Worm (Caenorhabditis elegans) whole organism, L2 larva: ENCODE data around the gene fbxa-181.

Source experiments
- ama-1 ChIP-seq: fragments of 150-350 bp; optimal IDR thresholded peaks from 2 replicates; lab custom pipeline; 2018; ENCODE audit warnings: inconsistent platforms
- ceh-82 ChIP-seq: fragments of 150-350 bp; optimal IDR thresholded peaks from 2 replicates; lab custom pipeline; 2014; ENCODE audit warnings: missing biosample characterization, missing genetic modification characterization

DNA sequence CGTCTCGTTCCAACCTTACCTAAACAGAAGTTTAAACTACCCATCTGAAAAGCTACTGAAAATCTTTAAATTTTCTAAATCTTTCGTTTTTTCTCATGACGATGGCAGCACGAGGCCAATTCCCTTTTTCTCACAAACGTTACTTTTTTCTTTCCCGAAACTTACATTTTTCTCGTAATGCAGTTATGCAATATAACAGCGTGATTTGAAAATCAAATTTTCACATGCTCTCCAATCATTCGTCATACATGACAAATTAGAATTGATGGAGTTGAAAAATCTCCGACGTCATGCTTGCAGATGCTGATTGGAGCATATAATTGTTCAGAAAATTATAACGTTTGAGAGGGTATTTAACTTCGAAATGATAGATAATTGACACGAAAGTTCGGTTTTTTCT, 38.0 kb downstream of the fbxa-181 start:
- TF ChIP-seq ama-1 (lab: Kevin White, UChicago) (no peak), ceh-82 (tag; lab: Kevin White, UChicago) (no peak)
